Worm (Caenorhabditis elegans): ENCODE data around the gene nlp-9.

nlp-9 gene

DNA sequence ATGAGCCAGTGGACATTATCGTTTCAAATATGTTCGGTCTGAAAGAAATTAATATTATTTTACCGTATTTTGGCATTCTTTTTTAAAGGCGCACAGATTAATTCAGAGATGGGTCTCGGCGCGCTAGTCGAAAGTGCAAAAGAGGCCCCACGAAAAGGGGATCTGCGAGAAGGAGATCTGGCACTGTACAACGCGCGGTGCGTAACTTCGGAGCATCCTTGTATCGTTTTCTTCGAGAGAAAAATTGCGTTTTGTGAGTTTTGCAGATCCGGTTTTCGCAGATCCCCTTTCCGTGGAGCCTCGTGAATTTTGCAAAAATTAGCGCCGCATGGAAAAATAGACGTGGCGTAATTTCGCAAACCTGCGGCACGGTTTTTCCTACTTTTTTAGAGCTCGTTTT, 37.7 kb upstream of the nlp-9 start:
- TF ChIP-seq pag-3 (tag; optimal IDR thresholded peaks at IDR 0.05; ENCODE audit: borderline replicate concordance, insufficient read depth) (no peak), swsn-7 (tag; optimal IDR thresholded peaks at IDR 0.05) (no peak), isw-1 (GFP tag; IDR thresholded peaks at IDR 0.05) (no peak), aha-1 (tag; optimal IDR thresholded peaks at IDR 0.05) (no peak), mdl-1 (tag; optimal IDR thresholded peaks at IDR 0.05) (no peak)

DNA sequence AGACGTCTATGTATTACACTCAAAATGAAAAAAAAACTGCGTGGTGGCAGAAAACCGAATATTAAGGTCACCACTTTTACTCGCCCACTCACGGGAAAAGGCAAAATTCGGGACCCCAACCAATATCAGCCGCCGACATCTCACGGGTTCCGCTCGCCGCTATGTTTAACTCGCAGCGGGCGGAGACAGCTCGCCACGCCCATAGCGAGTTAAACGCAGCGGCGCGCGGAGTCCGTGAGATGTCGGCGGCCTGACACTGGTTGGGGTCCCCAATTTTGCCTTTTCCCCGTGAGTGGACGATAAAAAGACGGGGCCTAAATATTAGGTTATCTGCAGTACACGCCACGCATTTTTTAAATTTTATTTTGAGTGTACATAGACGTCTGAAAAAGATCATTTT, 36.9 kb upstream of the nlp-9 start:
- TF ChIP-seq snpc-4 (tag; optimal IDR thresholded peaks at IDR 0.05): peak; percentile 32
- TF ChIP-seq efl-1 (optimal IDR thresholded peaks at IDR 0.05): no peak
- peak in 1 of 2 experiments; percentile 52 for TF ChIP-seq efl-1 (GFP tag; optimal IDR thresholded peaks at IDR 0.05 in 1 of 2)
- no peak for TF ChIP-seq snu-23 (GFP tag; optimal IDR thresholded peaks at IDR 0.05)

DNA sequence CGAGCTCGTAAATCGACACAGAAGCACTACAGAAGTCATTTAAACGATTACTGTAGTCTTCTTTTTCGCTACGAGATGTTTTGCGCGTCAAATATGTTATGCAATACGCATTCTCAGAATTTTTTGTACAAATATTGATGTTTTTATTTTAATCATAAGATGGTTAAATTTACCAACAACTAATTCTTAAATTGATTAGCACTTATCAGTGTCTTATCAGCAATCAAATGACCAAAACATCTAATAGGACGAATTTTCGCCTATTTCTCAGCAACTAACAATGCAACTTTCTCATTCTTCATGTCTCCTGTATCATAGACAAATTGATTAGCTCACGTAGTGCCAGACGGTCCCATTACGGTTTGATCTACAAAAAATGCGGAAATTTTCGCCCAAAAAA, 33.6 kb upstream of the nlp-9 start:
- TF ChIP-seq mab-9 (GFP tag; IDR thresholded peaks at IDR 0.05): no peak
- TF ChIP-seq nhr-19 (GFP tag; conservative IDR thresholded peaks at IDR 0.05): no peak
- TF ChIP-seq alr-1 (tag; optimal IDR thresholded peaks at IDR 0.05; ENCODE audit: borderline replicate concordance): no peak
- no peak for TF ChIP-seq C16A3.4 (tag; optimal IDR thresholded peaks at IDR 0.05)
- no peak for TF ChIP-seq nhr-47 (tag; optimal IDR thresholded peaks at IDR 0.05)
- TF ChIP-seq sox-4 (tag; optimal IDR thresholded peaks at IDR 0.05): no peak
- no peak for TF ChIP-seq zip-4 (GFP tag; optimal IDR thresholded peaks at IDR 0.05)
- TF ChIP-seq mef-2 (tag; optimal IDR thresholded peaks at IDR 0.05): no peak
- no peak for TF ChIP-seq nhr-20 (tag; optimal IDR thresholded peaks at IDR 0.05)
- TF ChIP-seq egl-27 (tag; optimal IDR thresholded peaks at IDR 0.05): no peak
- no peak for TF ChIP-seq elt-2 (tag; optimal IDR thresholded peaks at IDR 0.05)
- TF ChIP-seq lin-13 (GFP tag; optimal IDR thresholded peaks at IDR 0.05): no peak
- no peak for TF ChIP-seq ces-1 (GFP tag; optimal IDR thresholded peaks at IDR 0.05)
- TF ChIP-seq C04F5.9 (tag; optimal IDR thresholded peaks at IDR 0.05): no peak
- TF ChIP-seq ceh-88 (GFP tag; IDR thresholded peaks at IDR 0.05): no peak
- TF ChIP-seq lir-3 (tag; optimal IDR thresholded peaks at IDR 0.05; ENCODE audit: poor library complexity): no peak
- no peak for TF ChIP-seq unc-98 (GFP tag; IDR thresholded peaks at IDR 0.05)
- TF ChIP-seq dpl-1 (GFP tag; optimal IDR thresholded peaks at IDR 0.05): no peak
- no peak for TF ChIP-seq fos-1 (tag; optimal IDR thresholded peaks at IDR 0.05)
- TF ChIP-seq mdl-1 (tag; optimal IDR thresholded peaks at IDR 0.05): no peak

DNA sequence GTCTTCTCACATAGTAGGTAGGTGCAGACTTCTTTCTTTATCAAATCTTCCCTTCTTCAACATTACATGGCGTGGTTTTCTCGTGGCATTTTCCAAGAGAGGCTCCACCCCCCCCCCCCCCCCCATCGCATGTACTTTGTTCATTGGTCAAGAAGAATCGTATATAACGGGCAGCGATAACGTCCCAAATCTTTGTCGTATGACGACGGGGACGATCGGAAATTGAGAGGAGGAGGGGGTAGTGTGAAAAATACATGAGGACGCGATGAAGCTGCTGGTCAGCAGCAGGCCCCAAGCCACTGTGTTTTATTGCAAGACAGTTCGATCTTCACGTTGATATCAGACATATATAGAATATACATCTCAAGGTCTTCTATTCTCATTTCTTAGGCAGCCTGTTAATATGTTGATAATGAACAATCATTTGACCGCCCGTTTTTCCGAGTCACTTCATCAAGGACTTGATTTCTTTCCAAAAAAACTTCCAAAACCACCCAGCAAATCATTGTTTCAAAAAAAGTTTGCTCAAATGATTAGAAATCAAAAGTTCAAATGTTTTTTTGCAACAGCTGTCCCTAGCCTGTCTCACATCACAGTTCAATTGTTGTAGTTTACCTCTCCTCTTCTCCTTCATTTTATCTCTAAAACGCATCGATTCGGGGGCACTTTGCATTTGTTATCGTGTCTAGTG, 32.8 kb upstream of the nlp-9 start:
- TF ChIP-seq mdl-1 (tag; optimal IDR thresholded peaks at IDR 0.05): peak in 1 of 2 experiments; percentile 20
- TF ChIP-seq isw-1 (GFP tag; IDR thresholded peaks at IDR 0.05): no peak
- TF ChIP-seq grh-1 (GFP tag; IDR thresholded peaks at IDR 0.05): peak; percentile 27; the same call in 1 of the 2 replicates
- TF ChIP-seq lin-35 (GFP tag; optimal IDR thresholded peaks at IDR 0.05): peak in 1 of 2 experiments; percentile 1
- no peak for TF ChIP-seq nhr-84 (tag; optimal IDR thresholded peaks at IDR 0.05)
- TF ChIP-seq nhr-71 (tag; optimal IDR thresholded peaks at IDR 0.05): peak; percentile 78
- TF ChIP-seq snpc-4 (tag; optimal IDR thresholded peaks at IDR 0.05): no peak
- peak; percentile 70 for TF ChIP-seq elt-2 (tag; optimal IDR thresholded peaks at IDR 0.05)
- TF ChIP-seq nhr-19 (GFP tag; conservative IDR thresholded peaks at IDR 0.05): peak; percentile 68
- peak; percentile 54 for TF ChIP-seq nhr-85 (tag)
- peak; percentile 64 for TF ChIP-seq nhr-20 (tag; optimal IDR thresholded peaks at IDR 0.05)
- peak; percentile 57 for TF ChIP-seq nhr-90 (tag; optimal IDR thresholded peaks at IDR 0.05; ENCODE audit: poor library complexity)
- TF ChIP-seq xbp-1 (tag; optimal IDR thresholded peaks at IDR 0.05): peak; percentile 12
- no peak for TF ChIP-seq hlh-4 (tag; optimal IDR thresholded peaks at IDR 0.05)
- TF ChIP-seq snu-23 (GFP tag; optimal IDR thresholded peaks at IDR 0.05): peak; percentile 36
- peak; percentile 32 for TF ChIP-seq nhr-47 (tag; optimal IDR thresholded peaks at IDR 0.05)
- peak; percentile 16 for TF ChIP-seq blmp-1 (tag; optimal IDR thresholded peaks at IDR 0.05)
- no peak for TF ChIP-seq hpl-2 (GFP tag; optimal IDR thresholded peaks at IDR 0.05)
- TF ChIP-seq dpl-1 (GFP tag; optimal IDR thresholded peaks at IDR 0.05): peak in 1 of 3 experiments; percentile 19
- no peak for TF ChIP-seq efl-3 (GFP tag; optimal IDR thresholded peaks at IDR 0.05)
- peak; percentile 78 for TF ChIP-seq lin-14 (GFP tag; optimal IDR thresholded peaks at IDR 0.05)
- no peak for TF ChIP-seq unc-62 (GFP tag; optimal IDR thresholded peaks at IDR 0.05)
- TF ChIP-seq lir-3 (tag; optimal IDR thresholded peaks at IDR 0.05; ENCODE audit: poor library complexity): no peak

Data from whole organism, L1 larva.